Worm (Caenorhabditis elegans) whole organism, midembryonic: ENCODE data around the gene alg-1.

Experiments
- cog-1 ChIP-seq: sonication (generic microtip); optimal IDR thresholded peaks from 2 replicates; lab custom pipeline; 2016; ENCODE audit warnings: missing genetic modification characterization, missing compliant biosample characterization
- flt-1 ChIP-seq: fragments of 200-800 bp; sonication (Bioruptor generic); IDR thresholded peaks from 2 replicates; pipeline ENCODE4 v1.3.6; 2022; ENCODE audit warnings: missing genetic modification characterization, missing compliant biosample characterization
- klf-2 ChIP-seq: fragments of 200-800 bp; sonication (Bioruptor generic); conservative IDR thresholded peaks from 2 replicates; pipeline ENCODE4 v1.3.6; 2022; ENCODE audit warnings: missing genetic modification reagents, missing genetic modification characterization, missing compliant biosample characterization
- med-1 ChIP-seq: sonication (generic microtip); optimal IDR thresholded peaks from 2 replicates; lab custom pipeline; 2017; ENCODE audit warnings: missing genetic modification characterization, mild to moderate bottlenecking, missing compliant biosample characterization, antibody characterized with exemption, missing genetic modification reagents; ENCODE audit not compliant: insufficient read depth
- ref-1 ChIP-seq: fragments of 200-800 bp; sonication (Bioruptor generic); conservative IDR thresholded peaks from 2 replicates; pipeline ENCODE4 v1.3.6; 2022; ENCODE audit warnings: missing genetic modification reagents, missing genetic modification characterization, missing compliant biosample characterization
- tab-1 ChIP-seq: fragments of 200-800 bp; sonication (Bioruptor generic); IDR thresholded peaks from 2 replicates; pipeline ENCODE4 v1.3.6; 2022; ENCODE audit warnings: missing genetic modification characterization, missing compliant biosample characterization
- ztf-23 ChIP-seq: fragments of 200-800 bp; sonication (Bioruptor generic); IDR thresholded peaks from 2 replicates; pipeline ENCODE4 v1.3.6; 2022; ENCODE audit warnings: missing genetic modification reagents, missing genetic modification characterization, missing compliant biosample characterization
- ztf-29 ChIP-seq: fragments of 200-800 bp; sonication (Bioruptor generic); IDR thresholded peaks from 2 replicates; pipeline ENCODE4 v1.3.6; 2022; ENCODE audit warnings: missing genetic modification reagents, missing genetic modification characterization, missing compliant biosample characterization

ce11 chrX:13941865-13942264, 7.0 kb upstream of the alg-1 start:
- TF ChIP-seq ztf-23 (GFP tag; lab: Robert Waterston, UW) = no peak
- no peak for TF ChIP-seq med-1 (GFP tag; lab: Kevin White, UChicago)
- no peak for TF ChIP-seq tab-1 (GFP tag; lab: Robert Waterston, UW)
- TF ChIP-seq flt-1 = no peak
- no peak for TF ChIP-seq ztf-29 (GFP tag; lab: Robert Waterston, UW)
- no peak for TF ChIP-seq cog-1
- no peak for TF ChIP-seq ref-1 (GFP tag; lab: Robert Waterston, UW)
- no peak for TF ChIP-seq klf-2 (GFP tag; lab: Robert Waterston, UW)
